Fruit fly (Drosophila melanogaster): ENCODE results near the gene CG34150.

- TF ChIP-seq CG6654 (GFP tag; optimal IDR thresholded peaks at IDR 0.05) = peak; percentile 87
- peak; percentile 93 for TF ChIP-seq esg (GFP tag; conservative IDR thresholded peaks at IDR 0.05)
- TF ChIP-seq MTF-1 (GFP tag; optimal IDR thresholded peaks at IDR 0.05; ENCODE audit: borderline replicate concordance) = peak; percentile 53
- TF ChIP-seq Lhr (GFP tag; optimal IDR thresholded peaks at IDR 0.05) = peak; percentile 93
- no peak for TF ChIP-seq usp (GFP tag; optimal IDR thresholded peaks at IDR 0.05)
- peak; percentile 95 for TF ChIP-seq tin (GFP tag; optimal IDR thresholded peaks at IDR 0.05)
Measured at dm6 chr3R:24768538-24769401, 45.3 kb upstream of the CG34150 start, which contains the start of gene CG13631.

All from whole organism, embryonic.